Fruit fly (Drosophila melanogaster): ENCODE results near the gene Dsk.

- TF ChIP-seq CTCF (optimal IDR thresholded peaks at IDR 0.05) (no peak), CG8478 (optimal IDR thresholded peaks at IDR 0.05) (no peak)
These were observed 27.9 kb downstream of the Dsk start, which contains the start of gene CG40198 for dm6 chr3R:4162135-4162534.
